Fruit fly (Drosophila melanogaster) whole organism, embryonic: ENCODE data around the gene Ccdc58.

Experiments used
- ATbp ChIP-seq: fragments of 200-800 bp; sonication (Bioruptor generic); optimal IDR thresholded peaks from 2 replicates; lab custom pipeline; 2017; ENCODE audit warnings: missing biosample characterization, mild to moderate bottlenecking, missing genetic modification characterization, missing genetic modification reagents
- C15 ChIP-seq: fragments of 200-800 bp; sonication (Bioruptor generic); IDR thresholded peaks from 3 replicates; pipeline ENCODE4 v1.3.6; 2022; ENCODE audit warnings: missing biosample characterization, missing genetic modification characterization
- CG10209 ChIP-seq: fragments of 200-800 bp; sonication (Bioruptor generic); optimal IDR thresholded peaks from 3 replicates; lab custom pipeline; 2017; ENCODE audit warnings: missing biosample characterization, mild to moderate bottlenecking, missing genetic modification characterization, missing genetic modification reagents
- CG10654 ChIP-seq: fragments of 200-800 bp; sonication (Bioruptor generic); optimal IDR thresholded peaks from 2 replicates; lab custom pipeline; 2016; ENCODE audit warnings: missing biosample characterization, missing genetic modification characterization
- CG1233 ChIP-seq: fragments of 200-800 bp; sonication (Bioruptor generic); optimal IDR thresholded peaks from 4 replicates; lab custom pipeline; 2018; ENCODE audit warnings: missing biosample characterization, mild to moderate bottlenecking, missing genetic modification characterization
- CG12942 ChIP-seq: fragments of 200-800 bp; sonication (Bioruptor generic); optimal IDR thresholded peaks from 3 replicates; lab custom pipeline; 2016; ENCODE audit warnings: missing biosample characterization, missing genetic modification characterization
- CG13424 ChIP-seq: fragments of 200-800 bp; sonication (Bioruptor generic); optimal IDR thresholded peaks from 2 replicates; lab custom pipeline; 2019; ENCODE audit warnings: missing biosample characterization, mild to moderate bottlenecking, missing genetic modification characterization, moderate library complexity
- CG14441 ChIP-seq: fragments of 200-800 bp; sonication (Bioruptor generic); IDR thresholded peaks from 2 replicates; pipeline ENCODE4 v1.3.6; 2022; ENCODE audit warnings: missing biosample characterization, missing genetic modification characterization
- CG18599 ChIP-seq: fragments of 200-800 bp; sonication (Bioruptor generic); optimal IDR thresholded peaks from 3 replicates; lab custom pipeline; 2017; ENCODE audit warnings: missing biosample characterization, missing genetic modification characterization, mild to moderate bottlenecking, moderate library complexity, missing genetic modification reagents
- CG31441 ChIP-seq: fragments of 200-800 bp; sonication (Bioruptor generic); IDR thresholded peaks from 2 replicates; pipeline ENCODE4 v1.3.6; 2022; ENCODE audit warnings: missing biosample characterization, missing genetic modification characterization
- CG32532 ChIP-seq: fragments of 200-800 bp; sonication (Bioruptor generic); IDR thresholded peaks from 2 replicates; pipeline ENCODE4 v1.3.6; 2022; ENCODE audit warnings: missing biosample characterization, missing genetic modification characterization
- CG4328 ChIP-seq: fragments of 200-800 bp; sonication (Bioruptor generic); optimal IDR thresholded peaks from 3 replicates; lab custom pipeline; 2017; ENCODE audit warnings: missing biosample characterization, missing genetic modification reagents, missing genetic modification characterization
- CG4707 ChIP-seq: fragments of 200-800 bp; sonication (Bioruptor generic); optimal IDR thresholded peaks from 2 replicates; lab custom pipeline; 2018; ENCODE audit warnings: missing biosample characterization, mild to moderate bottlenecking, missing genetic modification characterization, moderate library complexity
- CG6813 ChIP-seq: fragments of 200-800 bp; sonication (Bioruptor generic); optimal IDR thresholded peaks from 2 replicates; lab custom pipeline; 2017; ENCODE audit warnings: missing biosample characterization, missing genetic modification characterization, mild to moderate bottlenecking, moderate library complexity, missing genetic modification reagents
- CG9609 ChIP-seq: fragments of 200-800 bp; sonication (Bioruptor generic); optimal IDR thresholded peaks from 3 replicates; lab custom pipeline; 2016; ENCODE audit warnings: missing biosample characterization, missing genetic modification characterization
- CG9932 ChIP-seq: fragments of 200-800 bp; sonication (Bioruptor generic); IDR thresholded peaks from 2 replicates; pipeline ENCODE4 v1.3.6; 2022; ENCODE audit warnings: missing biosample characterization, missing genetic modification characterization
- D19A ChIP-seq: fragments of 200-800 bp; optimal IDR thresholded peaks from 3 replicates; lab custom pipeline; 2019; ENCODE audit warnings: missing biosample characterization, mild to moderate bottlenecking, missing genetic modification characterization, moderate library complexity
- Dek ChIP-seq: fragments of 200-800 bp; sonication (Bioruptor generic); optimal IDR thresholded peaks from 3 replicates; lab custom pipeline; 2019; ENCODE audit warnings: missing biosample characterization, mild to moderate bottlenecking, missing genetic modification characterization, moderate library complexity
- HLHmδ ChIP-seq: fragments of 200-800 bp; sonication (Bioruptor generic); optimal IDR thresholded peaks from 2 replicates; lab custom pipeline; 2018; ENCODE audit warnings: missing biosample characterization, mild to moderate bottlenecking, missing genetic modification characterization, moderate library complexity
- HmgZ ChIP-seq: fragments of 200-800 bp; sonication (Bioruptor generic); optimal IDR thresholded peaks from 2 replicates; lab custom pipeline; 2018; ENCODE audit warnings: missing biosample characterization, mild to moderate bottlenecking, missing genetic modification characterization
- Hmr ChIP-seq: fragments of 200-800 bp; sonication (Bioruptor generic); optimal IDR thresholded peaks from 3 replicates; lab custom pipeline; 2017; ENCODE audit warnings: mild to moderate bottlenecking, missing biosample characterization, missing genetic modification reagents, missing genetic modification characterization
- Lim3 ChIP-seq: fragments of 200-800 bp; sonication (Bioruptor generic); IDR thresholded peaks from 2 replicates; pipeline ENCODE4 v1.3.6; 2022; ENCODE audit warnings: missing biosample characterization, missing genetic modification characterization
- MBD-R2 ChIP-seq: fragments of 200-800 bp; sonication (Bioruptor generic); IDR thresholded peaks from 2 replicates; pipeline ENCODE4 v1.3.6; 2022; ENCODE audit warnings: missing biosample characterization, missing genetic modification characterization
- MESR4 ChIP-seq: fragments of 200-800 bp; sonication (Bioruptor generic); optimal IDR thresholded peaks from 2 replicates; lab custom pipeline; 2018; ENCODE audit warnings: missing biosample characterization, mild to moderate bottlenecking, missing genetic modification characterization, moderate library complexity
- Med ChIP-seq: fragments of 200-800 bp; sonication (Bioruptor generic); peaks from one replicate; lab custom pipeline; 2016; ENCODE audit warnings: missing biosample characterization, missing genetic modification characterization, mild to moderate bottlenecking, inconsistent platforms, moderate library complexity
- Nf-YC ChIP-seq: fragments of 200-800 bp; optimal IDR thresholded peaks from 3 replicates; lab custom pipeline; 2019; ENCODE audit warnings: missing biosample characterization, mild to moderate bottlenecking, missing genetic modification characterization, moderate library complexity
- Oli ChIP-seq: fragments of 200-800 bp; sonication (Bioruptor generic); optimal IDR thresholded peaks from 2 replicates; lab custom pipeline; 2018; ENCODE audit warnings: missing biosample characterization, mild to moderate bottlenecking, missing genetic modification characterization, moderate library complexity
- Opbp ChIP-seq: fragments of 200-800 bp; sonication (Bioruptor generic); IDR thresholded peaks from 3 replicates; pipeline ENCODE4 v1.3.6; 2022; ENCODE audit warnings: missing biosample characterization, missing genetic modification characterization; ENCODE audit not compliant: partially characterized antibody
- Pdp1 ChIP-seq, 2 experiments: fragments of 200-800 bp; sonication (Bioruptor generic); optimal IDR thresholded peaks; 3 replicates each; lab custom pipeline; 2016; ENCODE audit warnings: missing biosample characterization in 2 of 2, missing genetic modification characterization in 2 of 2, mild to moderate bottlenecking in 1 of 2, moderate library complexity in 1 of 2
- Poxn ChIP-seq: fragments of 200-800 bp; sonication (Bioruptor generic); IDR thresholded peaks from 2 replicates; pipeline ENCODE4 v1.3.6; 2022; ENCODE audit warnings: missing biosample characterization, missing genetic modification characterization
- Ptx1 ChIP-seq: fragments of 200-800 bp; sonication (Bioruptor generic); IDR thresholded peaks from 2 replicates; pipeline ENCODE4 v1.3.6; 2022; ENCODE audit warnings: missing biosample characterization, missing genetic modification characterization
- Side ChIP-seq: fragments of 200-800 bp; sonication (Bioruptor generic); optimal IDR thresholded peaks from 2 replicates; lab custom pipeline; 2016; ENCODE audit warnings: missing biosample characterization, missing genetic modification characterization
- ase ChIP-seq: fragments of 200-800 bp; sonication (Bioruptor generic); IDR thresholded peaks from 3 replicates; pipeline ENCODE4 v1.3.6; 2022; ENCODE audit warnings: missing biosample characterization, missing genetic modification characterization
- ash1 ChIP-seq: fragments of 200-800 bp; sonication (Bioruptor generic); optimal IDR thresholded peaks from 2 replicates; lab custom pipeline; 2018; ENCODE audit warnings: missing biosample characterization, mild to moderate bottlenecking, missing genetic modification characterization
- bab2 ChIP-seq: fragments of 200-800 bp; sonication (Bioruptor generic); optimal IDR thresholded peaks from 2 replicates; lab custom pipeline; 2016; ENCODE audit warnings: missing biosample characterization, missing genetic modification characterization
- bbx ChIP-seq: fragments of 200-800 bp; sonication (Bioruptor generic); IDR thresholded peaks from 2 replicates; pipeline ENCODE4 v1.3.6; 2022; ENCODE audit warnings: missing biosample characterization, missing genetic modification characterization; ENCODE audit not compliant: partially characterized antibody
- cas ChIP-seq: fragments of 200-800 bp; sonication (Bioruptor generic); IDR thresholded peaks from 2 replicates; pipeline ENCODE4 v1.3.6; 2022; ENCODE audit warnings: missing biosample characterization, missing genetic modification characterization
- fd102C ChIP-seq: fragments of 200-800 bp; sonication (Bioruptor generic); optimal IDR thresholded peaks from 2 replicates; lab custom pipeline; 2018; ENCODE audit warnings: missing biosample characterization, mild to moderate bottlenecking, missing genetic modification characterization, moderate library complexity
- her ChIP-seq: fragments of 200-800 bp; sonication (Bioruptor generic); optimal IDR thresholded peaks from 2 replicates; lab custom pipeline; 2016; ENCODE audit warnings: missing biosample characterization, missing genetic modification characterization
- hkb ChIP-seq, 2 experiments: fragments of 200-800 bp in 1 of 2; fragments of >200 bp in 1 of 2; sonication (Bioruptor generic) in 1 of 2; IDR thresholded peaks in 1 of 2; optimal IDR thresholded peaks in 1 of 2; 2 replicates each; pipeline versions ENCODE4 v1.3.6 to Lab custom; 2017 to 2022; ENCODE audit warnings: missing biosample characterization in 1 of 2, missing genetic modification characterization in 1 of 2
- kay ChIP-seq: fragments of 200-800 bp; sonication (Bioruptor generic); optimal IDR thresholded peaks from 2 replicates; lab custom pipeline; 2016; ENCODE audit warnings: missing biosample characterization, missing genetic modification characterization
- knrl ChIP-seq: fragments of 200-800 bp; sonication (Bioruptor generic); IDR thresholded peaks from 3 replicates; pipeline ENCODE4 v1.3.6; 2022; ENCODE audit warnings: missing biosample characterization, missing genetic modification characterization; ENCODE audit not compliant: partially characterized antibody
- odd ChIP-seq: fragments of 200-800 bp; sonication (Bioruptor generic); optimal IDR thresholded peaks from 2 replicates; lab custom pipeline; 2017; ENCODE audit warnings: missing biosample characterization, mild to moderate bottlenecking, missing genetic modification characterization
- ro ChIP-seq: fragments of 200-800 bp; sonication (Bioruptor generic); IDR thresholded peaks from 2 replicates; pipeline ENCODE4 v1.3.6; 2022; ENCODE audit warnings: missing biosample characterization, missing genetic modification characterization
- sens ChIP-seq: fragments of 200-800 bp; sonication (Bioruptor generic); peaks from one replicate; lab custom pipeline; 2016; ENCODE audit warnings: missing biosample characterization, missing genetic modification characterization
- tin ChIP-seq: fragments of 200-800 bp; sonication (Bioruptor generic); optimal IDR thresholded peaks from 3 replicates; lab custom pipeline; 2016; ENCODE audit warnings: missing biosample characterization, missing genetic modification characterization
- tio ChIP-seq: fragments of 200-800 bp; sonication (Bioruptor generic); optimal IDR thresholded peaks from 2 replicates; lab custom pipeline; 2017; ENCODE audit warnings: missing biosample characterization, missing genetic modification characterization, inconsistent platforms
- unpg ChIP-seq: fragments of 200-800 bp; sonication (Bioruptor generic); optimal IDR thresholded peaks from 3 replicates; lab custom pipeline; 2018; ENCODE audit warnings: missing biosample characterization, mild to moderate bottlenecking, missing genetic modification characterization, moderate library complexity

Ccdc58 gene

dm6 chr3L:19845047-19845906 lies 40.3 kb downstream of the Ccdc58 start, which contains the start of gene Papss (continued):
- no peak for TF ChIP-seq C15 (GFP tag; lab: Robert Waterston, UW)
- TF ChIP-seq ro (GFP tag; lab: Robert Waterston, UW) = no peak
- TF ChIP-seq CG31441 (GFP tag; lab: Robert Waterston, UW) = no peak
- peak; percentile 88 for TF ChIP-seq bbx (GFP tag; lab: Robert Waterston, UW)
- peak; percentile 68 for TF ChIP-seq Hmr (GFP tag; lab: Kevin White, UChicago)
- TF ChIP-seq Lim3 (GFP tag; lab: Robert Waterston, UW) = no peak
- peak; percentile 47 for TF ChIP-seq ash1 (GFP tag; lab: Kevin White, UChicago)
- TF ChIP-seq D19A = no peak
- TF ChIP-seq Oli = no peak
- TF ChIP-seq odd (GFP tag; lab: Kevin White, UChicago) = no peak
- TF ChIP-seq Nf-YC (tag; lab: Kevin White, UChicago) = no peak
- no peak for TF ChIP-seq CG10654 (GFP tag; lab: Kevin White, UChicago)
- TF ChIP-seq unpg (GFP tag; lab: Kevin White, UChicago) = no peak
- peak; percentile 82 for TF ChIP-seq sens
- no peak for TF ChIP-seq ase (GFP tag; lab: Robert Waterston, UW)
- TF ChIP-seq HLHmδ (GFP tag; lab: Kevin White, UChicago) = no peak
- peak; percentile 70 for TF ChIP-seq CG9932 (GFP tag; lab: Robert Waterston, UW)
- no peak for TF ChIP-seq Side (GFP tag; lab: Kevin White, UChicago)
- TF ChIP-seq fd102C (GFP tag; lab: Kevin White, UChicago) = no peak
- TF ChIP-seq tio (GFP tag; lab: Kevin White, UChicago) = no peak
- peak; percentile 6 for TF ChIP-seq HmgZ (tag; lab: Kevin White, UChicago)
- no peak for TF ChIP-seq kay (GFP tag; lab: Kevin White, UChicago)
- peak; percentile 17 for TF ChIP-seq Dek (tag; lab: Kevin White, UChicago)
- TF ChIP-seq MESR4 (GFP tag; lab: Kevin White, UChicago) = peak; percentile 41
- no peak for TF ChIP-seq cas (GFP tag; lab: Robert Waterston, UW)
- TF ChIP-seq her = peak; percentile 23
- no peak for TF ChIP-seq CG13424 (tag; lab: Kevin White, UChicago)
- no peak for TF ChIP-seq hkb (optimal IDR thresholded peaks at IDR 0.05; lab: Kevin White, UChicago)
- no peak for TF ChIP-seq hkb (GFP tag; IDR thresholded peaks at IDR 0.05; lab: Robert Waterston, UW)
- TF ChIP-seq MBD-R2 (GFP tag; lab: Robert Waterston, UW) = peak; percentile 97
- TF ChIP-seq Poxn (GFP tag; lab: Robert Waterston, UW) = no peak
- peak; percentile 31 for TF ChIP-seq CG10209 (GFP tag; lab: Kevin White, UChicago)
- peak; percentile 56 for TF ChIP-seq CG32532
- peak; percentile 70 for TF ChIP-seq CG6813 (GFP tag; lab: Kevin White, UChicago)
- peak; percentile 52 for TF ChIP-seq CG1233 (GFP tag; lab: Kevin White, UChicago)
- TF ChIP-seq Med (GFP tag; lab: Kevin White, UChicago) = peak; percentile 65
- peak; percentile 37; the same call in 1 of the 2 replicates for TF ChIP-seq Ptx1 (GFP tag; lab: Robert Waterston, UW)
- TF ChIP-seq CG12942 (GFP tag; lab: Kevin White, UChicago) = no peak
- no peak for TF ChIP-seq bab2
- TF ChIP-seq CG4707 (GFP tag; lab: Kevin White, UChicago) = peak; percentile 41
- TF ChIP-seq CG9609 (GFP tag; lab: Kevin White, UChicago) = no peak
- TF ChIP-seq CG4328 = peak; percentile 27
- TF ChIP-seq Opbp = peak; percentile 85
- TF ChIP-seq ATbp (GFP tag; lab: Kevin White, UChicago) = peak; percentile 85
- TF ChIP-seq CG14441 (GFP tag; lab: Robert Waterston, UW) = 0 out of 2 replicates have a peak, but pooled peaks have one; percentile 35
- peak; percentile 87 for TF ChIP-seq CG18599 (GFP tag; lab: Kevin White, UChicago)
- no peak for TF ChIP-seq tin
- TF ChIP-seq knrl (GFP tag; lab: Robert Waterston, UW) = peak; percentile 82
- TF ChIP-seq Pdp1 (GFP tag; optimal IDR thresholded peaks at IDR 0.05; lab: Kevin White, UChicago) = no peak
